Fruit fly (Drosophila melanogaster) whole organism, embryonic: Measurements from ENCODE around the gene CG6912.

Source experiments
- B-H1 ChIP-seq: fragments of 200-800 bp; sonication (Bioruptor generic); IDR thresholded peaks from 3 replicates; pipeline ENCODE4 v1.3.6; 2022; ENCODE audit warnings: missing biosample characterization, missing genetic modification characterization
- Bgb ChIP-seq: fragments of 200-800 bp; sonication (Bioruptor generic); IDR thresholded peaks from 2 replicates; pipeline ENCODE4 v1.3.6; 2022; ENCODE audit warnings: missing biosample characterization, missing genetic modification characterization; ENCODE audit not compliant: partially characterized antibody
- CG15696 ChIP-seq: fragments of 200-800 bp; sonication (Bioruptor generic); optimal IDR thresholded peaks from 2 replicates; lab custom pipeline; 2019; ENCODE audit warnings: missing biosample characterization, mild to moderate bottlenecking, missing genetic modification characterization, moderate library complexity
- Eip74EF ChIP-seq, 2 experiments: fragments of 200-800 bp in 1 of 2; fragments of >200 bp in 1 of 2; sonication (Bioruptor generic) in 1 of 2; optimal IDR thresholded peaks; 2 replicates each; lab custom pipeline; 2017 to 2019; ENCODE audit warnings: missing biosample characterization in 2 of 2, missing genetic modification characterization in 2 of 2, mild to moderate bottlenecking in 1 of 2, moderate library complexity in 1 of 2
- Nf-YC ChIP-seq: fragments of 200-800 bp; optimal IDR thresholded peaks from 3 replicates; lab custom pipeline; 2019; ENCODE audit warnings: missing biosample characterization, mild to moderate bottlenecking, missing genetic modification characterization, moderate library complexity
- btn ChIP-seq: fragments of 200-800 bp; sonication (Bioruptor generic); optimal IDR thresholded peaks from 2 replicates; lab custom pipeline; 2016; ENCODE audit warnings: missing biosample characterization, missing genetic modification characterization
- caup ChIP-seq: fragments of 200-800 bp; sonication (Bioruptor generic); optimal IDR thresholded peaks from 3 replicates; lab custom pipeline; 2017; ENCODE audit warnings: missing biosample characterization, mild to moderate bottlenecking, missing genetic modification characterization, moderate library complexity; ENCODE audit not compliant: severe bottlenecking
- chinmo ChIP-seq: fragments of 200-800 bp; sonication (Bioruptor generic); IDR thresholded peaks from 4 replicates; pipeline ENCODE4 v1.3.6; 2022; ENCODE audit warnings: missing biosample characterization, missing genetic modification characterization; ENCODE audit not compliant: partially characterized antibody
- fru ChIP-seq: fragments of >200 bp; optimal IDR thresholded peaks from 2 replicates; lab custom pipeline; 2017
- gfzf ChIP-seq: fragments of 200-800 bp; sonication (Bioruptor generic); optimal IDR thresholded peaks from 2 replicates; lab custom pipeline; 2016; ENCODE audit warnings: missing biosample characterization, mild to moderate bottlenecking, missing genetic modification characterization, moderate library complexity
- knrl ChIP-seq: fragments of 200-800 bp; sonication (Bioruptor generic); IDR thresholded peaks from 3 replicates; pipeline ENCODE4 v1.3.6; 2022; ENCODE audit warnings: missing biosample characterization, missing genetic modification characterization; ENCODE audit not compliant: partially characterized antibody
- pb ChIP-seq: fragments of 200-800 bp; sonication (Bioruptor generic); optimal IDR thresholded peaks from 3 replicates; lab custom pipeline; 2016; ENCODE audit warnings: missing biosample characterization, missing genetic modification characterization
- slp2 ChIP-seq: fragments of 200-800 bp; sonication (Bioruptor generic); optimal IDR thresholded peaks from 2 replicates; lab custom pipeline; 2016; ENCODE audit warnings: missing biosample characterization, missing genetic modification characterization

dm6 chr3R:15149772-15150512 is 13.1 kb upstream of the CG6912 start, which contains the start of gene Gyc88E:
- TF ChIP-seq slp2 (GFP tag; lab: Kevin White, UChicago), result no peak
- TF ChIP-seq btn (GFP tag; lab: Kevin White, UChicago), result no peak
- TF ChIP-seq Bgb (GFP tag; lab: Robert Waterston, UW), result no peak
- TF ChIP-seq caup (GFP tag; lab: Kevin White, UChicago), result no peak
- TF ChIP-seq Eip74EF (GFP tag; optimal IDR thresholded peaks at IDR 0.05; lab: Kevin White, UChicago), result no peak
- TF ChIP-seq knrl (GFP tag; lab: Robert Waterston, UW), result no peak
- TF ChIP-seq Nf-YC, result no peak
- no peak for TF ChIP-seq CG15696 (tag; lab: Kevin White, UChicago)
- peak; percentile 54; the same call in 2 of the 3 replicates for TF ChIP-seq B-H1 (GFP tag; lab: Robert Waterston, UW)
- no peak for TF ChIP-seq gfzf (GFP tag; lab: Kevin White, UChicago)
- TF ChIP-seq pb (GFP tag; lab: Kevin White, UChicago), result no peak
- no peak for TF ChIP-seq fru (lab: Kevin White, UChicago)
- no peak for TF ChIP-seq chinmo (GFP tag; lab: Robert Waterston, UW)
